Worm (Caenorhabditis elegans) whole organism, L4 larva: ENCODE measurements around the gene C45H4.21.

Source experiments
- D1046.2 ChIP-seq: fragments of 200-800 bp; sonication (Bioruptor generic); IDR thresholded peaks from 2 replicates; pipeline ENCODE4 v1.3.6; 2022; ENCODE audit warnings: missing genetic modification characterization, missing compliant biosample characterization
- F10B5.3 ChIP-seq: sonication (generic microtip); optimal IDR thresholded peaks from 2 replicates; lab custom pipeline; 2016; ENCODE audit warnings: mild to moderate bottlenecking, missing genetic modification characterization, missing compliant biosample characterization
- F44E2.7 ChIP-seq: fragments of 200-800 bp; sonication (Bioruptor generic); IDR thresholded peaks from 2 replicates; pipeline ENCODE4 v2.1.2; 2022; ENCODE audit warnings: missing genetic modification characterization, missing compliant biosample characterization
- R02D3.7 ChIP-seq: fragments of 150-350 bp; sonication (generic microtip); optimal IDR thresholded peaks from 3 replicates; lab custom pipeline; 2014; ENCODE audit warnings: missing biosample characterization, missing genetic modification characterization
- T26A8.4 ChIP-seq: fragments of 200-800 bp; sonication (Bioruptor generic); IDR thresholded peaks from 2 replicates; pipeline ENCODE4 v1.3.6; 2022; ENCODE audit warnings: missing genetic modification characterization, missing compliant biosample characterization
- Y5F2A.4 ChIP-seq: fragments of 200-800 bp; sonication (Bioruptor generic); optimal IDR thresholded peaks from 2 replicates; lab custom pipeline; 2018; ENCODE audit warnings: mild to moderate bottlenecking, missing genetic modification characterization, missing compliant biosample characterization
- ZK337.2 ChIP-seq: fragments of 200-800 bp; sonication (Bioruptor generic); IDR thresholded peaks from 2 replicates; pipeline ENCODE4 v1.3.6; 2022; ENCODE audit warnings: missing genetic modification reagents, missing genetic modification characterization, missing compliant biosample characterization
- aha-1 ChIP-seq: fragments of 150-350 bp; peaks from one replicate; lab custom pipeline; 2014; ENCODE audit warnings: missing biosample characterization, missing genetic modification characterization
- ama-1 ChIP-seq: fragments of 150-350 bp; optimal IDR thresholded peaks from 2 replicates; lab custom pipeline; 2014; ENCODE audit warnings: inconsistent platforms, mixed read lengths
- ceh-28 ChIP-seq: fragments of 150-350 bp; optimal IDR thresholded peaks from 2 replicates; lab custom pipeline; 2014; ENCODE audit warnings: missing biosample characterization, missing genetic modification reagents, missing genetic modification characterization
- ces-1 ChIP-seq: fragments of 150-350 bp; sonication (generic microtip); optimal IDR thresholded peaks from 4 replicates; lab custom pipeline; 2014; ENCODE audit warnings: missing biosample characterization, missing genetic modification reagents, missing genetic modification characterization
- cey-2 ChIP-seq: sonication (generic microtip); optimal IDR thresholded peaks from 3 replicates; lab custom pipeline; 2017; ENCODE audit warnings: missing genetic modification characterization, mild to moderate bottlenecking, missing compliant biosample characterization, antibody characterized with exemption, borderline replicate concordance; ENCODE audit not compliant: insufficient read depth
- daf-12 ChIP-seq: fragments of 150-350 bp; optimal IDR thresholded peaks from 2 replicates; lab custom pipeline; 2014; ENCODE audit warnings: missing biosample characterization, missing genetic modification reagents, missing genetic modification characterization
- dmd-6 ChIP-seq: fragments of 200-800 bp; sonication (Bioruptor generic); IDR thresholded peaks from 2 replicates; pipeline ENCODE4 v1.3.6; 2022; ENCODE audit warnings: missing genetic modification reagents, missing genetic modification characterization, missing compliant biosample characterization
- dmd-8 ChIP-seq: fragments of 200-800 bp; sonication (Bioruptor generic); IDR thresholded peaks from 2 replicates; pipeline ENCODE4 v1.3.6; 2022; ENCODE audit warnings: missing genetic modification characterization, missing compliant biosample characterization
- dve-1 ChIP-seq: sonication (generic microtip); optimal IDR thresholded peaks from 2 replicates; lab custom pipeline; 2017; ENCODE audit warnings: antibody characterized with exemption, mild to moderate bottlenecking, missing genetic modification characterization, missing compliant biosample characterization; ENCODE audit not compliant: insufficient read depth
- egl-43 ChIP-seq: fragments of 200-800 bp; sonication (Bioruptor generic); IDR thresholded peaks from 2 replicates; pipeline ENCODE4 v1.3.6; 2022; ENCODE audit warnings: missing genetic modification reagents, missing genetic modification characterization, missing compliant biosample characterization
- gei-8 ChIP-seq: fragments of 200-800 bp; sonication (Bioruptor generic); optimal IDR thresholded peaks from 2 replicates; lab custom pipeline; 2018; ENCODE audit warnings: mild to moderate bottlenecking, missing genetic modification characterization, missing compliant biosample characterization
- hmg-1.1 ChIP-seq: fragments of 200-800 bp; sonication (Bioruptor generic); IDR thresholded peaks from 2 replicates; pipeline ENCODE4 v1.3.6; 2022; ENCODE audit warnings: missing genetic modification reagents, missing genetic modification characterization, missing compliant biosample characterization
- lin-1 ChIP-seq: fragments of 200-800 bp; sonication (Bioruptor generic); IDR thresholded peaks from 2 replicates; pipeline ENCODE4 v1.3.6; 2022; ENCODE audit warnings: missing genetic modification reagents, missing genetic modification characterization, missing compliant biosample characterization
- lin-29 ChIP-seq: fragments of 200-800 bp; sonication (Bioruptor generic); IDR thresholded peaks from 2 replicates; pipeline ENCODE4 v1.3.6; 2022; ENCODE audit warnings: missing genetic modification reagents, missing genetic modification characterization, missing compliant biosample characterization
- lin-38 ChIP-seq: fragments of 200-800 bp; sonication (Bioruptor generic); IDR thresholded peaks from 2 replicates; pipeline ENCODE4 v1.3.6; 2022; ENCODE audit warnings: missing genetic modification reagents, missing genetic modification characterization, missing compliant biosample characterization
- madf-9 ChIP-seq: fragments of 200-800 bp; sonication (Bioruptor generic); conservative IDR thresholded peaks from 2 replicates; pipeline ENCODE4 v1.3.6; 2022; ENCODE audit warnings: missing genetic modification reagents, missing genetic modification characterization, missing compliant biosample characterization
- mdl-1 ChIP-seq, 2 experiments: fragments of 150-350 bp in 1 of 2; sonication (generic microtip) in 1 of 2; optimal IDR thresholded peaks; 2 replicates each; lab custom pipeline; 2014 to 2017; ENCODE audit warnings: missing biosample characterization in 2 of 2, missing genetic modification characterization in 2 of 2
- mes-2 ChIP-seq: sonication (generic microtip); optimal IDR thresholded peaks from 2 replicates; lab custom pipeline; 2016; ENCODE audit warnings: missing genotype, mild to moderate bottlenecking, missing genetic modification characterization, missing compliant biosample characterization; ENCODE audit not compliant: poor library complexity, severe bottlenecking
- nhr-102 ChIP-seq: sonication (generic microtip); optimal IDR thresholded peaks from 2 replicates; lab custom pipeline; 2016; ENCODE audit warnings: mild to moderate bottlenecking, missing genetic modification characterization, moderate library complexity, missing compliant biosample characterization
- nhr-237 ChIP-seq: sonication (generic microtip); optimal IDR thresholded peaks from 2 replicates; lab custom pipeline; 2017; ENCODE audit warnings: missing biosample characterization, missing genetic modification characterization
- nhr-25 ChIP-seq: sonication (generic microtip); optimal IDR thresholded peaks from 2 replicates; lab custom pipeline; 2017; ENCODE audit warnings: missing genetic modification characterization, mild to moderate bottlenecking, missing compliant biosample characterization, antibody characterized with exemption, moderate library complexity, borderline replicate concordance; ENCODE audit not compliant: insufficient read depth
- nhr-28 ChIP-seq: fragments of 150-350 bp; optimal IDR thresholded peaks from 2 replicates; lab custom pipeline; 2014; ENCODE audit warnings: missing biosample characterization, missing genetic modification characterization
- nhr-42 ChIP-seq: fragments of 200-800 bp; sonication (Bioruptor generic); IDR thresholded peaks from 2 replicates; pipeline ENCODE4 v1.3.6; 2022; ENCODE audit warnings: missing genetic modification characterization, missing compliant biosample characterization
- pha-4 ChIP-seq, 2 experiments: fragments of 150-350 bp in 1 of 2; fragments of 200-800 bp in 1 of 2; sonication (Bioruptor generic) in 1 of 2; IDR thresholded peaks in 1 of 2; optimal IDR thresholded peaks in 1 of 2; 2 replicates each; pipeline versions ENCODE4 v1.3.6 to Lab custom; 2014 to 2022; ENCODE audit warnings: missing genetic modification characterization in 2 of 2, missing genetic modification reagents in 2 of 2, missing biosample characterization in 1 of 2, missing compliant biosample characterization in 1 of 2
- rbr-2 ChIP-seq: sonication (generic microtip); optimal IDR thresholded peaks from 2 replicates; lab custom pipeline; 2016; ENCODE audit warnings: missing genotype, missing genetic modification characterization, missing compliant biosample characterization
- skn-1 ChIP-seq: fragments of 150-350 bp; optimal IDR thresholded peaks from 2 replicates; lab custom pipeline; 2014; ENCODE audit warnings: missing biosample characterization, missing genetic modification characterization
- spr-3 ChIP-seq: fragments of 200-800 bp; sonication (Bioruptor generic); optimal IDR thresholded peaks from 2 replicates; lab custom pipeline; 2018; ENCODE audit warnings: mild to moderate bottlenecking, missing genetic modification characterization, missing compliant biosample characterization
- unc-62 ChIP-seq, 3 experiments: fragments of 150-350 bp in 1 of 3; sonication (generic microtip); optimal IDR thresholded peaks in 2 of 3; peaks in 1 of 3; 1 replicate in 1 of 3; 2 replicates in 2 of 3; lab custom pipeline; 2014 to 2017; ENCODE audit warnings: missing biosample characterization in 3 of 3, missing genetic modification characterization in 3 of 3, missing genetic modification reagents in 3 of 3, missing genotype in 1 of 3
- zfp-2 ChIP-seq: sonication (generic microtip); optimal IDR thresholded peaks from 2 replicates; lab custom pipeline; 2016; ENCODE audit warnings: mild to moderate bottlenecking, missing genetic modification characterization, missing compliant biosample characterization
- ztf-7 ChIP-seq: fragments of 150-350 bp; optimal IDR thresholded peaks from 2 replicates; lab custom pipeline; 2014; ENCODE audit warnings: missing biosample characterization, missing genetic modification characterization

C45H4.21 gene

DNA sequence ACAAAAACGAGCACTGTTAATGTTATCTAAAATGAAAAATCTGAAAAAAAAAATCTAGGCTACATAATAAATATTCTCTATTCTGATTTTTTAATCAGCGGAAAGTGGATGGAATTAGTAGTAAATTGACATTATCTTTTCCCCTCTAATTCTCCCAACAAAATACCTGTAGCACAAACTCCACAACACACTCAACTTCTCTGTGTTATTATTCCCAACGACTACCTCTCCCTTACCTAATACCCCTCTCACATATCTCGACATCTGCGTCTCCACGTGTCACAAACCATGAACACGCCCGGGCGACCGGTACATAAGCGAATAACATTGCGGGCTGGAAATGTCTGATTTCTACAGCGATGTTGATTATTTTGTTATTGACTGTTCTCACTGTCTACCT is 33.8 kb upstream of the C45H4.21 start, which contains the start of gene cyp-33C2 (continued):
- TF ChIP-seq skn-1 (tag; lab: Kevin White, UChicago) (no peak), ces-1 (GFP tag; lab: Kevin White, UChicago) (no peak), dmd-6 (GFP tag; lab: Robert Waterston, UW) (peak; percentile 61), nhr-28 (tag; lab: Kevin White, UChicago) (peak; percentile 93)

DNA sequence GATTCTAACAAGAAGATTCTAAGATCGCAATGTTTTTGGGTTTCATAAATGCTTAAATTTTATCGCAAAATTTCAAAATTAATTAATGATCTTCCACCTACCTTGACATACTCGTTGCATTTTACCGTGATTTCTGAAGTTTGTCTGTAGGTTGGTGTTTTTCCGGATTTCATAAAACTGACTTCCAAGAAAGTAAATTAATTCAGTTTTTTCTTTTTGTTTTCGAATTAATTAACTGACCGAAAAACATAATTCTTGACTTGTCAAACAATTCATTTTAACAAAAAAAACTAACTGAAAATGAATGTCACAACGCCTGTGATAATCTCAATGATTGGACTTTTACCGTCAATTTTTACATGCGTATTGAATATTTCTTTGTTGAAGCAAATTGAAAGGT is 32.4 kb upstream of the C45H4.21 start, which contains the start of gene srbc-16:
TSS of gene srbc-16 (plus strand) at position 301 of the 400 bp plus-strand sequence.
- no peak for TF ChIP-seq pha-4 (GFP tag; IDR thresholded peaks at IDR 0.05; lab: Robert Waterston, UW)
- no peak for TF ChIP-seq pha-4 (tag; optimal IDR thresholded peaks at IDR 0.05; lab: Kevin White, UChicago)
- TF ChIP-seq lin-29 (GFP tag; lab: Robert Waterston, UW): no peak
- TF ChIP-seq skn-1 (tag; lab: Kevin White, UChicago): no peak
- no peak for TF ChIP-seq madf-9 (GFP tag; lab: Robert Waterston, UW)
- TF ChIP-seq gei-8 (GFP tag; lab: Kevin White, UChicago): no peak
- TF ChIP-seq cey-2 (tag; lab: Kevin White, UChicago): no peak
- no peak for TF ChIP-seq F44E2.7 (GFP tag; lab: Robert Waterston, UW)
- no peak for TF ChIP-seq lin-38
- TF ChIP-seq rbr-2 (tag; lab: Kevin White, UChicago): no peak
- no peak for TF ChIP-seq nhr-237 (tag; lab: Kevin White, UChicago)
- TF ChIP-seq T26A8.4 (GFP tag; lab: Robert Waterston, UW): no peak
- TF ChIP-seq nhr-102 (tag; lab: Kevin White, UChicago): no peak
- no peak for TF ChIP-seq ZK337.2 (GFP tag; lab: Robert Waterston, UW)
- no peak for TF ChIP-seq mdl-1 (tag; optimal IDR thresholded peaks at IDR 0.05; lab: Kevin White, UChicago)
- TF ChIP-seq ama-1: no peak
- no peak for TF ChIP-seq daf-12 (tag; lab: Kevin White, UChicago)

DNA sequence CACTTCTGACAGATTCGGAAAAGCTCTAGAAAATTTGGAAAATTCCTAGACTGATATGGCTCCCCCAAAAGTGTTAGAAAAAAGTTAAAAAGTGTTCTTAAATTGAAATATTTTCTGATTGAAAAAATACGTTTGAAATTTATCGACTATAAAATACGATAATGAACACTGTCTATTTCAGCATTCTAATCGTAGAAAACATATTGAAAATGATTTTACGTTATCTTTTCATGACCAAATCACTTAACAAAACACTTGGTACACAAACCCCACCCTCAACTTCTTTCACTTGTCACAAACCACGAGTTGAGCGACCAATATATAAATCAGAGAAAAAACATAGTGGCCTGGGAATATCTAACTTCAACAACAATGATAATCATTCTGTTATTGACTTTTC is 29.9 kb upstream of the C45H4.21 start, which contains the start of gene cyp-33C1:
TSS of gene cyp-33C1 (plus strand) at position 301 of the 400 bp plus-strand sequence.
- no peak for TF ChIP-seq dve-1 (tag; lab: Kevin White, UChicago)
- TF ChIP-seq nhr-28 (tag; lab: Kevin White, UChicago): peak; percentile 54

DNA sequence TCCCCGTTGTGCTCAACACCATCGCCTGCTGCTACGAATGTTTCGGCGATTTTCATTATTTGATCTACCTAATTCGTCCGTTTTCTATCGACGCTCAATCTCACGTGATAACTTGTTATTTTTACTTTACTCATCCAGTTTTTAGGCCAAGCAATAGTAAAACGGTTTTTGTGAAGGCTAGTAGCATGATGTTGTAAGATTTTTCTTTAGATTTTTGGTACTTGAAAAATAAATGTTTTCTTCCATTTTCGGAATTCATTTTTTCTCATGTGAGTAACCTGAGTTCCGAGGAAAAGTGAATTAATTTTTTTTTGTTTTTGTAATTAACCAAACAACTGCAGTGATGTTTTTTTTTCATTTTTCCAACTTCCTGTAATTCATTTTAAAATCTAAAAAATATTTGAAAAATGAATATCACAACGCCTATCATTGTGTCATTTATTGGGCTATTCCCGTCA is 28.0 kb upstream of the C45H4.21 start, which contains the start of gene srbc-17:
TSS of gene srbc-17 (plus strand) at position 408 of the 458 bp plus-strand sequence.
- no peak for TF ChIP-seq lin-29 (GFP tag; lab: Robert Waterston, UW)
- no peak for TF ChIP-seq mes-2 (tag; lab: Kevin White, UChicago)
- TF ChIP-seq unc-62 (GFP tag; optimal IDR thresholded peaks at IDR 0.05 in 1 of 2; lab: Kevin White, UChicago): peak in 1 of 2 experiments; percentile 94
- TF ChIP-seq unc-62 (tag; optimal IDR thresholded peaks at IDR 0.05; lab: Kevin White, UChicago): no peak

DNA sequence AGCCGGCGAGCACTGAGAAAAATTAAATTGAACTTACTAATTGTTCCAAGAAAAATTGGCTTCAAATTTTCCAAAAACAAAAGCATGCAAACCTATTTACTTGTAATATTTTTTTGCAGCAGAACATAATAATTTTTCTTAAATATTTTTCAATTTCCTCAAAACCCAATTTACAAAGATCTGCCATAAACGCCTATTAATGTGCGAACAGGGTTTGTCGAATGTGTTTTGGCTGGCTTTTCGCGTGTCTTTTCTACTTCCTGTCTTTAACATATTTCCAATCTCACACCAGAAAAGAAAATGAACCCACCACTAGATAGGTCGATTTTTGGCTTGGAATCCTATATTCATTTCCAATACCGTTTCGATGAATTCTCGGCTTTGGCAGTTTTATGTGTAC is 25.9 kb upstream of the C45H4.21 start, which contains the start of gene C45H4.18:
TSS of gene C45H4.18 (plus strand) at position 301 of the 400 bp plus-strand sequence.
- TF ChIP-seq zfp-2 (no peak), nhr-42 (GFP tag; lab: Robert Waterston, UW) (no peak), Y5F2A.4 (no peak), F10B5.3 (no peak), unc-62 (GFP tag; optimal IDR thresholded peaks at IDR 0.05 in 1 of 2; lab: Kevin White, UChicago) (no peak), unc-62 (tag; optimal IDR thresholded peaks at IDR 0.05; lab: Kevin White, UChicago) (no peak), ama-1 (no peak), aha-1 (no peak), rbr-2 (tag; lab: Kevin White, UChicago) (no peak), D1046.2 (GFP tag; lab: Robert Waterston, UW) (no peak), spr-3 (no peak), dmd-8 (no peak), ceh-28 (tag; lab: Kevin White, UChicago) (no peak), nhr-25 (tag; lab: Kevin White, UChicago) (no peak), lin-1 (GFP tag; lab: Robert Waterston, UW) (no peak), R02D3.7 (tag; lab: Kevin White, UChicago) (no peak), madf-9 (GFP tag; lab: Robert Waterston, UW) (no peak), ztf-7 (tag; lab: Kevin White, UChicago) (no peak), hmg-1.1 (GFP tag; lab: Robert Waterston, UW) (no peak), egl-43 (GFP tag; lab: Robert Waterston, UW) (no peak)
